Fruit fly (Drosophila melanogaster): ENCODE results near the gene RYa-R.

Gene RYa-R

dm6 chr3R:27002787-27003186 lies 6.0 kb downstream of the RYa-R start:
- TF ChIP-seq CG8478 (optimal IDR thresholded peaks at IDR 0.05) (no peak), CTCF (optimal IDR thresholded peaks at IDR 0.05) (no peak)

- no peak for TF ChIP-seq CG8478 (optimal IDR thresholded peaks at IDR 0.05)
- no peak for TF ChIP-seq CTCF (optimal IDR thresholded peaks at IDR 0.05)
Measured at dm6 chr3R:27005338-27005737, 8.6 kb downstream of the RYa-R start, which contains the start of gene CG6296. Gene CG6296 (minus strand): TSS chr3R:27005469.

DNA sequence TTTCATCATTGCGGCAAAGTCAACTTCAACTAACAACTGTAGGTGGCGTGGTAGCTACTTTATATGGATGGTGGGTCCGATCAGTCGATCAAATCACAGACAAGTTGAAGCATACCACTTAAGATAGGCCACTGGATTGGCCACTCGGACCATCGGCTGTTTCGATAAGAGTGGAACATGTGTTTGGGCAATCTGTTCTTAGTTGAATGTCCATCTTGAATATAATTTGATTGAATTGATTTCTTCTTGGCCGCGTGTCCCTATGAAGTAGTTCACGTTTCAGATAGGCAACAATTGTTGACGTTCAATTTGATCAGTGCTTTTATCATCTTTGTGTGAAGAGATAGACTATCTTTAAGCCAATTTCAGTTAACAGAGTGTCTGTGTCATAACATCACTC lies 10.2 kb downstream of the RYa-R start, which contains the start of gene CG6295:
TSS of gene CG6295 (minus strand) at position 34 of the 400 bp plus-strand sequence.
- TF ChIP-seq CTCF (optimal IDR thresholded peaks at IDR 0.05) = no peak
- TF ChIP-seq CG8478 (optimal IDR thresholded peaks at IDR 0.05) = no peak

- TF ChIP-seq CTCF (optimal IDR thresholded peaks at IDR 0.05) = no peak
- TF ChIP-seq CG8478 (optimal IDR thresholded peaks at IDR 0.05) = no peak
Measured at dm6 chr3R:27018187-27018586, 21.4 kb downstream of the RYa-R start, which contains the start of gene CG17192. Gene CG17192 (minus strand): TSS chr3R:27018287.

- TF ChIP-seq CTCF (optimal IDR thresholded peaks at IDR 0.05) = no peak
- TF ChIP-seq CG8478 (optimal IDR thresholded peaks at IDR 0.05) = no peak
Measured at dm6 chr3R:27019701-27020172, 23.0 kb downstream of the RYa-R start, which contains the start of gene CG17191. Gene CG17191 (minus strand): TSS chr3R:27019751.

DNA sequence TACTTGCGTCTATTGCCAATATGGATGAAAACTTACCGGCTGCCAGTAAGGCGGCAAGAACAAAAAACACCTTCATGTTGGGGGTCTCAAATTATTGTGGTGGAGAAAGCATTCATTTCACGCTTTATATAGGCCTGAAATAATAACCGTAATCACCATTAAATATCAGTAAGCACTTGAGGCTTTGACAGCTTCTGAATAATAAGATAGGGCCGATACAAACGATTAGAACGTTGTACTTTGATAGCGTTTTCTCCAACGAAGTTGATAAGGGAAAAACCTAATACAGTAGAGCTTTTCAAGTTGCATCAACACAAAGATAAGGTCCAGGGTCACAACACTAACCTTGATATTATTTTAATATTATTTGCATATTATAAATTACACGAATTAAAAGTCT lies 24.5 kb downstream of the RYa-R start, which contains the start of gene CG6283:
TSS of gene CG6283 (minus strand) at position 101 of the 400 bp plus-strand sequence.
- TF ChIP-seq CG8478 (optimal IDR thresholded peaks at IDR 0.05) (no peak), CTCF (optimal IDR thresholded peaks at IDR 0.05) (no peak)

DNA sequence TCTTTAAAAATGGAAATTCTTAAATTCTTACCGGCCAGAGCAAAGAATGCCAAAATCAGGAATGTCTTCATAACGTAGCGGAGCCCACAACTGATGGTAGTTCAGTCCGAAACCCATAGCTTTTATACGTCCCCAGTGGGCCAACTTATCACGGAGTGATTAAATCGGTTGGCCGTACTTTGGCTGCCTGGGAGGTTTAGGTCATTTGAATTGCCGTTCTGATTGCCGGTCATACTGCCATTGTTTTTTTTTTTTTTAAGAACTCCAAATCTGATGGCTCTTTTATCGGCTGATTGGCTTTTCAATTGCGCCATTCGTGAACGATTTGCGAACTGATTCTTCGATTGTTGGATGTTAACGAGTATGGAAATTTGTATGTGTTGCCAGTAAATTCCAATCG lies 26.3 kb downstream of the RYa-R start, which contains the start of gene CG6277:
TSS of gene CG6277 (minus strand) at position 101 of the 400 bp plus-strand sequence.
- TF ChIP-seq CTCF (optimal IDR thresholded peaks at IDR 0.05) (no peak), CG8478 (optimal IDR thresholded peaks at IDR 0.05) (no peak)

DNA sequence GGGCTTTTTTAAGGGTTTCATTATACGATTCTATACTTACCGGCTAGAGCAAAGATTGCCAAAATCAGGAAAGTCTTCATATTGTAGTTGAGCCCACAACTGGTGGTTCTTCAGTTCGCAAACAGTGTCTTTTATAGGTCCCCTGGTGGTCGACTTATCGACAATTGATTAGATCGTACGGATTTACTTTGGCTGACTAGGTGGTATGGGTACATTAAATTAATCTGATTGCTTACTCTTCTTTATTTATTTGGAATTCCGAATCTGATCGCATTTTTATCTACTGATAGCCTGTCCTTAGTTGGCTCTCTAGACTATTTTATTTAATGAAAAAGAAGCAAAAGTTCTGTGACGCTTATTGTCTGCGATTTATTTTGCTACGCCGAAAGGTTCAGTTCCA lies 29.2 kb downstream of the RYa-R start, which contains the start of gene CG6271:
TSS of gene CG6271 (minus strand) at position 101 of the 400 bp plus-strand sequence.
- TF ChIP-seq CG8478 (optimal IDR thresholded peaks at IDR 0.05) (no peak), CTCF (optimal IDR thresholded peaks at IDR 0.05) (no peak)

DNA sequence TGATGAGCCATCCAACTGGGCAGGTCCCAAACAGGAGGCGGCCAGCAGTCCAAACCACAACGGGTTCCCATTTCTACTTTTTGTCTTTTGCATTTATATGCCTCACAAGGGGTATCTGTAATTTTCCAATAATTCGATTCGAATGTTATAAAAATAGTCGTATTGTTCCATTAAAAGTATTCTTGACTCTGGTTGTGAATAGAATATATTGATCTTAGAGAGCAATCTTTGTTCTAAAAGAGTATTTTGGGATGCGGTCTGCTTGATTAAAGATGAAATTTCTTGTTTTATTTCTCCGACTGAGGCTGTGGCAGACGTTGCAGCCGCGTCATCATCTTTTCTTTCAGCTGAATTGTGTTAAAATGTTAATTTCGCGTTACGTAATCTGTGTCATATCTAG lies 37.2 kb downstream of the RYa-R start:
- TF ChIP-seq CG8478 (optimal IDR thresholded peaks at IDR 0.05) (no peak), CTCF (optimal IDR thresholded peaks at IDR 0.05) (no peak)

DNA sequence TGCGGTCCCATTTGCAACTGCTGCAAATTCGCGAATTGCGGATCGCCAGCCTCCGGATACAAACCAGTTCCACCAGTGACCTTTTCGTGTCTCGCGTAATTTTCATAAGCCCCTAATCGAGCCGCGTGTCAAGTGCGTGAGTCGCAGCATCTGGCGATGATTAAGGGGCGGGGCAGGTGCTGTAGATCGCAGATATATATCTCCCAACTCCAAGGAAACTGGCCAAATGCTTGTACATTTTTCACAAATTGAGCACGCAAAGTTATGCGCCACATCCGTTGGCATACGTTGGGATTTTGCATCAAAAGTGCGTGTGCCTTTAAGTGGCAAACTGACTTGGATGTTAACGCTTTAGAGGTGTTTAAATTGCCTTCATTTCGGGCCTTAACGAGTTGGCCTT lies 43.3 kb downstream of the RYa-R start:
- TF ChIP-seq CTCF (optimal IDR thresholded peaks at IDR 0.05) = no peak
- no peak for TF ChIP-seq CG8478 (optimal IDR thresholded peaks at IDR 0.05)

- TF ChIP-seq CG8478 (optimal IDR thresholded peaks at IDR 0.05) (no peak), CTCF (optimal IDR thresholded peaks at IDR 0.05) (no peak)
Measured at dm6 chr3R:27048561-27049270, 51.9 kb downstream of the RYa-R start, which contains the start of gene TwdlT. Gene TwdlT (plus strand): TSS chr3R:27049220.

DNA sequence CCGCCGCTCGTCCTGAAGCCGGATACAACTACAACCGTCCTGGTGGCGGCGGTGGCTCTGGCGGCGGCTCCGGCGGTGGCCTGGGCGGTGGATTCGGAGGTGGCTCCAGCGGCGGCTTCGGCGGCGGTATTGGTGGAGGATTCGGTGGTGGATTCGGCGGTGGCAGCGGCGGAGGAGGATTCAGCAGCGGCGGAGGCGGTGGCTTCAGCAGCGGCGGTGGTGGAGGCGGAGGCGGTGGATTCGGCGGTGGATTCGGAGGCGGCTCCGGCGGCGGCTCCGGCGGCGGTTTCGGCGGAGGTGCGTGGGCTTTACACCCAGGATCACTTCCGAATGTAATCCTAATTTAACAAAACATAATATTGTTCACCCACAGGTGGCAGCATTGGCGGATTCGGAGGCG lies 52.8 kb downstream of the RYa-R start:
- no peak for TF ChIP-seq CG8478 (optimal IDR thresholded peaks at IDR 0.05)
- TF ChIP-seq CTCF (optimal IDR thresholded peaks at IDR 0.05) = no peak

dm6 chr3R:27056152-27056551 lies 59.4 kb downstream of the RYa-R start:
- TF ChIP-seq CG8478 (optimal IDR thresholded peaks at IDR 0.05) (no peak), CTCF (optimal IDR thresholded peaks at IDR 0.05) (no peak)

DNA sequence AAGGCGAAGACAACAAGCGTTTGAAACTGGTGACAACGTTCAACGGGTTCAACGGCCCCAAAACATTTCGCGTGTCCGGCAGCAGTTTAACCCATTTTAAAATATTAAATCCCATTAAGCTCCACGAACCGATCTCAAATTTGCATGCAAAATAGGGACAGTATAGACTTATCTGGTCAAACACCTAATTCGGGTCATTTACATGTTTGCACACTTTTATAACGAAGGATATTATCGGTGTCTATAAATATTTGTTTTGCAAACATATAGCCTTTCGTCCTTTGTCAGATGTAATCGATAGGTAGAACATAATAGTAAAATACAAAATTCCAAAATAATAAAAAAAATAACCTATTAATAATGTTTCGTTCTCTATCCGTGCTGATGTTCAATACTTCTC lies 65.1 kb downstream of the RYa-R start, which contains the start of gene CG34292:
TSS of gene CG34292 (plus strand) at position 301 of the 400 bp plus-strand sequence.
- TF ChIP-seq CG8478 (optimal IDR thresholded peaks at IDR 0.05) (no peak), CTCF (optimal IDR thresholded peaks at IDR 0.05) (no peak)

DNA sequence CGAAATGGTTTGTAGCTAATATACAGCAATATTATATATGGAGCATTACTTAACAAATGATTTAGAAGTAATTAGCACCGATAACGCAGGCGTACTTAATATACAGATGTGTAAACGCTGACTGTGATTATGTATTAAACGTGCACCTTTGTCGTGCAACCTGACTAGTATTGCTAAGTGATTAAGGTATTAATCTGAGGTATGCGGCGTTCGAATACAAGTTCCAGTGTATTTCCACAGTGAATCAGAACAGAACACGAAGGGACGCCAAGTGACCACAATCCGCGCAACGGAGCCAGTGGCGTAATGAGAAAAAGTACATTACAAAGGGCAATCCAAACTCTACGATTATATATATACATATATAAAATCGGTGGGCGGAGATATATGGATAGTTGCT lies 67.3 kb downstream of the RYa-R start, which contains the start of gene Nep5:
TSS of gene Nep5 (minus strand) at position 101 of the 400 bp plus-strand sequence.
- TF ChIP-seq CG8478 (optimal IDR thresholded peaks at IDR 0.05) (no peak), CTCF (optimal IDR thresholded peaks at IDR 0.05) (no peak)

DNA sequence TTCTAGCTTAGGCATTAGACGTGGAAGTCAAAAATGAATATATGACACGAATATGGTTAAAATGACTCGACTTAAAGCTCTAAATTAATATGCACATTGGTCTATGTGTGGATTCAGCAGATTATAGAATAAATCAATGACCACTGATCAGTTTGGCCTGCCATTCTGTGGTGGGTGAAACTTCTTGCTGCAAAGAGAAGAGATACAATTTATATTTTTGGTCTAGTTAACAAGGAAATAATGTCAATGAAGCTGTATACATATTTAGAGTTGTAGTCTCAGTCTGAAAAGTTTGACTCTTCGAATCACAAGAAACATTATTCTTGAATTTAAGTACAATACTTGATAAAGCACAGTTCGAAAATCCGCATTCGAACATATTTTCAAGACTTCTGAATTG lies 68.4 kb downstream of the RYa-R start, which contains the start of gene CG43935:
TSS of gene CG43935 (plus strand) at position 301 of the 400 bp plus-strand sequence.
- TF ChIP-seq CG8478 (optimal IDR thresholded peaks at IDR 0.05) = no peak
